Fruit fly (Drosophila melanogaster) whole organism: ENCODE measurements around the gene Klp98A.

Source experiments
- CG8478 ChIP-seq: fragments of >200 bp; optimal IDR thresholded peaks from 2 replicates; lab custom pipeline; 2018; ENCODE audit warnings: inconsistent platforms
- Dll ChIP-seq: fragments of >200 bp; optimal IDR thresholded peaks from 2 replicates; lab custom pipeline; 2017
- EcR ChIP-seq, 2 experiments: fragments of >200 bp; optimal IDR thresholded peaks; 2 replicates each; lab custom pipeline; 2017; ENCODE audit warnings: missing biosample characterization in 2 of 2, missing genetic modification characterization in 2 of 2, missing genetic modification reagents in 2 of 2
- pan ChIP-seq: fragments of >200 bp; optimal IDR thresholded peaks from 2 replicates; lab custom pipeline; 2017
- psq ChIP-seq: fragments of >200 bp; optimal IDR thresholded peaks from 2 replicates; lab custom pipeline; 2017
- usp ChIP-seq: fragments of >200 bp; optimal IDR thresholded peaks from 2 replicates; lab custom pipeline; 2017; ENCODE audit warnings: missing biosample characterization, missing genetic modification characterization, mixed read lengths

dm6 chr3R:27502856-27503255 is 56.1 kb downstream of the Klp98A start, which contains the start of gene CG5402:
- TF ChIP-seq CG8478: no peak
- TF ChIP-seq EcR (GFP tag; optimal IDR thresholded peaks at IDR 0.05; lab: Kevin White, UChicago): no peak
- TF ChIP-seq psq (lab: Kevin White, UChicago): no peak
- TF ChIP-seq usp (GFP tag; lab: Kevin White, UChicago): no peak
- no peak for TF ChIP-seq pan (lab: Kevin White, UChicago)
- no peak for TF ChIP-seq Dll (lab: Kevin White, UChicago)
